Worm (Caenorhabditis elegans) whole organism, midembryonic: ENCODE results near the gene T22G5.3.

Experiments
- klf-2 ChIP-seq: fragments of 200-800 bp; sonication (Bioruptor generic); conservative IDR thresholded peaks from 2 replicates; pipeline ENCODE4 v1.3.6; 2022; ENCODE audit warnings: missing genetic modification reagents, missing genetic modification characterization, missing compliant biosample characterization
- ref-1 ChIP-seq: fragments of 200-800 bp; sonication (Bioruptor generic); conservative IDR thresholded peaks from 2 replicates; pipeline ENCODE4 v1.3.6; 2022; ENCODE audit warnings: missing genetic modification reagents, missing genetic modification characterization, missing compliant biosample characterization

DNA sequence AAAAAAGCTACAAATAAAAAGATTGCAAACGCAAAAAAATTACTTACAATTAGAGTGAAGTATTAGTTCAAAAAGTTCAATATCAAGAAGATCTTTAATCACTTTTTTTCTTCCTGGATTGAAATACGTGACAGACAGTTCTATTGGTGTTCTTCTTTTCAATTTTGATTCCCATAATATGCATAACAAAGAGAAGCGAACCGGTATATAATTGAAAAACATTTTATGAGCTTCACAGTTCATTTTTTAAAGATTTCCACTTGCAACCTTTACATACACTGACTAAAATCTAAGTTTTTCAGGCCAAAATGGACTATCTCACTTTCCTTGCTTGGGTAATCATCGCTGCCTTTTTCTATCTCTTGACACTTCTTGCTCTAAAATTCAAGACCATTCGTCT is 4.2 kb upstream of the T22G5.3 start, which contains the start of gene T22G5.1:
- no peak for TF ChIP-seq klf-2
- TF ChIP-seq ref-1 (GFP tag; lab: Robert Waterston, UW): no peak
